Fruit fly (Drosophila melanogaster): ENCODE results near the gene CG32603.

CG32603 gene

dm6 chrX:14212147-14212792 is 27.9 kb downstream of the CG32603 start (continued):
- TF ChIP-seq CG15479 (GFP tag; optimal IDR thresholded peaks at IDR 0.05) (no peak), fd3F (GFP tag; optimal IDR thresholded peaks at IDR 0.05) (no peak), CG15601 (tag; optimal IDR thresholded peaks at IDR 0.05) (no peak), schlank (tag; optimal IDR thresholded peaks at IDR 0.05) (no peak), Hmx (GFP tag; optimal IDR thresholded peaks at IDR 0.05) (no peak), sr (GFP tag; IDR thresholded peaks at IDR 0.05) (no peak), CG10654 (GFP tag; optimal IDR thresholded peaks at IDR 0.05) (no peak), zen2 (GFP tag; IDR thresholded peaks at IDR 0.05; ENCODE audit: partially characterized antibody) (no peak), CG4360 (GFP tag; IDR thresholded peaks at IDR 0.05) (no peak), Dref (GFP tag; IDR thresholded peaks at IDR 0.05) (no peak), unc-4 (GFP tag; IDR thresholded peaks at IDR 0.05; ENCODE audit: partially characterized antibody) (0 out of 2 replicates have a peak, but pooled peaks have one; percentile 19), Optix (GFP tag; IDR thresholded peaks at IDR 0.05) (no peak), rib (GFP tag; IDR thresholded peaks at IDR 0.05) (no peak)

- peak; percentile 61 for TF ChIP-seq HHEX (GFP tag; optimal IDR thresholded peaks at IDR 0.05)
- TF ChIP-seq zf30C (GFP tag; optimal IDR thresholded peaks at IDR 0.05), result peak; percentile 19
- TF ChIP-seq jigr1 (GFP tag; IDR thresholded peaks at IDR 0.05), result no peak
- TF ChIP-seq dmrt11E (tag; optimal IDR thresholded peaks at IDR 0.05), result peak; percentile 7
- TF ChIP-seq unpg (GFP tag; optimal IDR thresholded peaks at IDR 0.05), result peak; percentile 52
- TF ChIP-seq CG6254 (GFP tag; optimal IDR thresholded peaks at IDR 0.05), result no peak
- TF ChIP-seq gt (GFP tag; IDR thresholded peaks at IDR 0.05), result no peak
- TF ChIP-seq ttk (GFP tag; IDR thresholded peaks at IDR 0.05), result 0 out of 2 replicates have a peak, but pooled peaks have one; percentile 18
- TF ChIP-seq bbx (GFP tag; IDR thresholded peaks at IDR 0.05; ENCODE audit: partially characterized antibody), result no peak
- TF ChIP-seq CG13775 (GFP tag; optimal IDR thresholded peaks at IDR 0.05), result no peak
- no peak for TF ChIP-seq CG11695 (GFP tag; IDR thresholded peaks at IDR 0.05)
- TF ChIP-seq H15 (GFP tag; IDR thresholded peaks at IDR 0.05), result no peak
- no peak for TF ChIP-seq Mad (GFP tag; optimal IDR thresholded peaks at IDR 0.05)
- no peak for TF ChIP-seq danr (GFP tag; IDR thresholded peaks at IDR 0.05)
- TF ChIP-seq odd (GFP tag; optimal IDR thresholded peaks at IDR 0.05), result no peak
- no peak for TF ChIP-seq gce (GFP tag; IDR thresholded peaks at IDR 0.05)
- peak; percentile 3 for TF ChIP-seq CG4820 (GFP tag; optimal IDR thresholded peaks at IDR 0.05)
- peak; percentile 10 for TF ChIP-seq CHES-1-like (GFP tag; optimal IDR thresholded peaks at IDR 0.05)
- peak; percentile 46 for TF ChIP-seq CG18262 (tag; optimal IDR thresholded peaks at IDR 0.05)
- TF ChIP-seq Antp (GFP tag; optimal IDR thresholded peaks at IDR 0.05), result peak; percentile 22
- no peak for TF ChIP-seq jing (GFP tag; optimal IDR thresholded peaks at IDR 0.05)
- no peak for TF ChIP-seq CG14050 (GFP tag; IDR thresholded peaks at IDR 0.05)
- TF ChIP-seq CG1529 (GFP tag; optimal IDR thresholded peaks at IDR 0.05), result peak; percentile 15
- TF ChIP-seq Dref (GFP tag; IDR thresholded peaks at IDR 0.05), result no peak
- TF ChIP-seq tio (GFP tag; optimal IDR thresholded peaks at IDR 0.05), result peak; percentile 32
- TF ChIP-seq CG16863 (GFP tag; optimal IDR thresholded peaks at IDR 0.05), result peak; percentile 25
- no peak for TF ChIP-seq CG2129 (GFP tag; IDR thresholded peaks at IDR 0.05; ENCODE audit: partially characterized antibody)
- TF ChIP-seq ems (GFP tag; optimal IDR thresholded peaks at IDR 0.05), result no peak
- TF ChIP-seq CG7271 (tag; optimal IDR thresholded peaks at IDR 0.05), result no peak
- TF ChIP-seq CG9215 (GFP tag; IDR thresholded peaks at IDR 0.05), result no peak
- no peak for TF ChIP-seq CG5953 (GFP tag; IDR thresholded peaks at IDR 0.05)
- peak; percentile 44 for TF ChIP-seq CG17359 (tag; optimal IDR thresholded peaks at IDR 0.05)
- TF ChIP-seq CG2889 (GFP tag; IDR thresholded peaks at IDR 0.05), result no peak
- TF ChIP-seq CG11093 (GFP tag; IDR thresholded peaks at IDR 0.05), result no peak
- no peak for TF ChIP-seq CG4360 (GFP tag; IDR thresholded peaks at IDR 0.05)
- peak; percentile 49; the same call in 1 of the 2 replicates for TF ChIP-seq Ada2b (GFP tag; IDR thresholded peaks at IDR 0.05)
- peak; percentile 32 for TF ChIP-seq lilli (GFP tag; optimal IDR thresholded peaks at IDR 0.05)
- TF ChIP-seq CG12071 (GFP tag; optimal IDR thresholded peaks at IDR 0.05), result peak; percentile 13
Observed at dm6 chrX:14213509-14214154, 29.3 kb downstream of the CG32603 start.
